Fruit fly (Drosophila melanogaster) whole organism, prepupa: ENCODE measurements around the gene mRpS2.

Source experiments
- CG16779 ChIP-seq: fragments of 200-800 bp; sonication (Bioruptor generic); optimal IDR thresholded peaks from 3 replicates; lab custom pipeline; 2017; ENCODE audit warnings: missing biosample characterization, mild to moderate bottlenecking, missing genetic modification characterization
- CG6276 ChIP-seq: fragments of 200-800 bp; sonication (Bioruptor generic); optimal IDR thresholded peaks from 2 replicates; lab custom pipeline; 2017; ENCODE audit warnings: missing biosample characterization, mild to moderate bottlenecking, missing genetic modification characterization
- Eip75B ChIP-seq: fragments of 200-800 bp; sonication (Bioruptor generic); optimal IDR thresholded peaks from 3 replicates; lab custom pipeline; 2016; ENCODE audit warnings: missing biosample characterization, missing genetic modification characterization
- esn ChIP-seq: fragments of 200-800 bp; sonication (Bioruptor generic); optimal IDR thresholded peaks from 2 replicates; lab custom pipeline; 2016; ENCODE audit warnings: missing biosample characterization, mild to moderate bottlenecking, missing genetic modification characterization, moderate library complexity
- fkh ChIP-seq: fragments of 200-800 bp; sonication (Bioruptor generic); optimal IDR thresholded peaks from 3 replicates; lab custom pipeline; 2017; ENCODE audit warnings: missing biosample characterization, mild to moderate bottlenecking, missing genetic modification characterization, moderate library complexity
- salr ChIP-seq, 2 experiments: fragments of 200-800 bp; sonication (Bioruptor generic); optimal IDR thresholded peaks; 3 replicates each; lab custom pipeline; 2016 to 2018; ENCODE audit warnings: missing biosample characterization in 2 of 2, missing genetic modification characterization in 2 of 2, mild to moderate bottlenecking in 1 of 2

dm6 chr2L:4829040-4829439, 21.2 kb downstream of the mRpS2 start:
- TF ChIP-seq Eip75B (GFP tag; lab: Kevin White, UChicago) = no peak
- no peak for TF ChIP-seq salr (GFP tag; optimal IDR thresholded peaks at IDR 0.05; lab: Kevin White, UChicago)
- TF ChIP-seq esn (GFP tag; lab: Kevin White, UChicago) = peak; percentile 18
- peak; percentile 91 for TF ChIP-seq fkh (GFP tag; lab: Kevin White, UChicago)
- TF ChIP-seq CG6276 (GFP tag; lab: Kevin White, UChicago) = no peak
- no peak for TF ChIP-seq CG16779 (tag; lab: Kevin White, UChicago)
